Worm (Caenorhabditis elegans) whole organism, young adult: Measurements from ENCODE around the gene D1053.4.

Source experiments
- B0261.1 ChIP-seq: sonication (generic microtip); optimal IDR thresholded peaks from 2 replicates; lab custom pipeline; 2016; ENCODE audit warnings: mild to moderate bottlenecking, missing genetic modification characterization, moderate library complexity, missing compliant biosample characterization
- B0336.3 ChIP-seq: fragments of 200-800 bp; sonication (Bioruptor generic); IDR thresholded peaks from 2 replicates; pipeline ENCODE4 v1.3.6; 2022; ENCODE audit warnings: missing genetic modification characterization, missing compliant biosample characterization
- C17E4.6 ChIP-seq: fragments of 200-800 bp; sonication (Bioruptor generic); IDR thresholded peaks from 2 replicates; pipeline ENCODE4 v1.3.6; 2022; ENCODE audit warnings: missing genetic modification reagents, missing genetic modification characterization, missing compliant biosample characterization
- F22D6.2 ChIP-seq: sonication (generic microtip); optimal IDR thresholded peaks from 2 replicates; lab custom pipeline; 2016; ENCODE audit warnings: mild to moderate bottlenecking, missing genetic modification characterization, missing compliant biosample characterization
- F37B4.10 ChIP-seq: fragments of 200-800 bp; sonication (Bioruptor generic); IDR thresholded peaks from 2 replicates; pipeline ENCODE4 v1.3.6; 2022; ENCODE audit warnings: missing genetic modification characterization, missing compliant biosample characterization
- F49E8.2 ChIP-seq: sonication (generic microtip); optimal IDR thresholded peaks from 3 replicates; lab custom pipeline; 2017; ENCODE audit warnings: missing genetic modification characterization, mild to moderate bottlenecking, missing compliant biosample characterization, antibody characterized with exemption, moderate library complexity; ENCODE audit not compliant: insufficient read depth
- F57C9.4 ChIP-seq: sonication (generic microtip); optimal IDR thresholded peaks from 2 replicates; lab custom pipeline; 2017; ENCODE audit warnings: mild to moderate bottlenecking, missing genetic modification characterization, missing compliant biosample characterization
- K11D2.4 ChIP-seq: fragments of 200-800 bp; sonication (Bioruptor generic); IDR thresholded peaks from 2 replicates; pipeline ENCODE4 v1.3.6; 2022; ENCODE audit warnings: missing genetic modification reagents, missing genetic modification characterization, missing compliant biosample characterization
- T07F8.4 ChIP-seq: sonication (generic microtip); optimal IDR thresholded peaks from 2 replicates; lab custom pipeline; 2016; ENCODE audit warnings: mild to moderate bottlenecking, missing genetic modification characterization, moderate library complexity, missing compliant biosample characterization
- Y53G8AR.9 ChIP-seq: fragments of 200-800 bp; sonication (Bioruptor generic); conservative IDR thresholded peaks from 2 replicates; pipeline ENCODE4 v1.3.6; 2022; ENCODE audit warnings: missing genetic modification reagents, missing genetic modification characterization, missing compliant biosample characterization
- ZK185.1 ChIP-seq: sonication (generic microtip); optimal IDR thresholded peaks from 2 replicates; lab custom pipeline; 2016; ENCODE audit warnings: mild to moderate bottlenecking, missing genetic modification characterization, missing compliant biosample characterization; ENCODE audit not compliant: poor library complexity, severe bottlenecking
- akir-1 ChIP-seq: fragments of 200-800 bp; sonication (Bioruptor generic); optimal IDR thresholded peaks from 2 replicates; lab custom pipeline; 2018; ENCODE audit warnings: mild to moderate bottlenecking, missing genetic modification characterization, moderate library complexity, missing compliant biosample characterization
- ama-1 ChIP-seq, 3 experiments: fragments of 150-350 bp in 1 of 3; sonication (generic microtip) in 2 of 3; optimal IDR thresholded peaks; 2 replicates each; lab custom pipeline; 2014 to 2018; ENCODE audit warnings: missing biosample characterization in 2 of 3, missing genetic modification characterization in 2 of 3, missing genetic modification reagents in 2 of 3
- attf-6 ChIP-seq: fragments of 200-800 bp; sonication (Bioruptor generic); IDR thresholded peaks from 2 replicates; pipeline ENCODE4 v1.3.6; 2022; ENCODE audit warnings: missing genetic modification reagents, missing genetic modification characterization, missing compliant biosample characterization
- ccch-3 ChIP-seq: fragments of 200-800 bp; sonication (Bioruptor generic); optimal IDR thresholded peaks from 2 replicates; lab custom pipeline; 2018; ENCODE audit warnings: mild to moderate bottlenecking, missing genetic modification characterization, missing compliant biosample characterization
- cebp-1 ChIP-seq, 2 experiments: fragments of 200-800 bp in 1 of 2; sonication (Bioruptor generic) in 1 of 2; sonication (generic microtip) in 1 of 2; IDR thresholded peaks in 1 of 2; optimal IDR thresholded peaks in 1 of 2; 2 replicates each; pipeline versions ENCODE4 v1.3.6 to Lab custom; 2017 to 2022; ENCODE audit warnings: missing compliant biosample characterization in 2 of 2, missing genetic modification characterization in 2 of 2, mild to moderate bottlenecking in 1 of 2, missing genetic modification reagents in 1 of 2, moderate library complexity in 1 of 2
- cebp-2 ChIP-seq: fragments of 200-800 bp; sonication (Bioruptor generic); IDR thresholded peaks from 2 replicates; pipeline ENCODE4 v1.3.6; 2022; ENCODE audit warnings: missing genetic modification characterization, missing compliant biosample characterization
- ceh-27 ChIP-seq: fragments of 200-800 bp; sonication (Bioruptor generic); optimal IDR thresholded peaks from 2 replicates; lab custom pipeline; 2018; ENCODE audit warnings: mild to moderate bottlenecking, missing genetic modification characterization, moderate library complexity, missing compliant biosample characterization
- ceh-58 ChIP-seq: fragments of 200-800 bp; sonication (Bioruptor generic); IDR thresholded peaks from 2 replicates; pipeline ENCODE4 v1.3.6; 2022; ENCODE audit warnings: missing genetic modification characterization, missing compliant biosample characterization
- die-1 ChIP-seq: sonication (generic microtip); optimal IDR thresholded peaks from 2 replicates; lab custom pipeline; 2016; ENCODE audit warnings: missing genotype, mild to moderate bottlenecking, missing genetic modification characterization, missing compliant biosample characterization
- dox-1 ChIP-seq: fragments of 200-800 bp; sonication (Bioruptor generic); IDR thresholded peaks from 2 replicates; pipeline ENCODE4 v1.3.6; 2022; ENCODE audit warnings: missing genetic modification reagents, missing genetic modification characterization, missing compliant biosample characterization
- dpl-1 ChIP-seq: fragments of 150-350 bp; optimal IDR thresholded peaks from 2 replicates; lab custom pipeline; 2014; ENCODE audit warnings: missing biosample characterization, missing genetic modification reagents, missing genetic modification characterization
- efl-1 ChIP-seq: fragments of 150-350 bp; optimal IDR thresholded peaks from 2 replicates; lab custom pipeline; 2014; ENCODE audit warnings: missing biosample characterization, missing genetic modification reagents, missing genetic modification characterization
- hlh-12 ChIP-seq: sonication (generic microtip); optimal IDR thresholded peaks from 2 replicates; lab custom pipeline; 2016; ENCODE audit warnings: missing genetic modification characterization, missing compliant biosample characterization
- hmg-20 ChIP-seq: fragments of 200-800 bp; sonication (Bioruptor generic); IDR thresholded peaks from 2 replicates; pipeline ENCODE4 v1.3.6; 2022; ENCODE audit warnings: missing genetic modification reagents, missing genetic modification characterization, missing compliant biosample characterization
- let-607 ChIP-seq, 2 experiments: fragments of 200-800 bp in 1 of 2; sonication (Bioruptor generic) in 1 of 2; sonication (generic microtip) in 1 of 2; optimal IDR thresholded peaks; 2 replicates each; lab custom pipeline; 2016 to 2018; ENCODE audit warnings: mild to moderate bottlenecking in 2 of 2, missing compliant biosample characterization in 2 of 2, missing genetic modification characterization in 2 of 2, moderate library complexity in 2 of 2, missing genotype in 1 of 2
- lin-54 ChIP-seq: fragments of 200-800 bp; sonication (Bioruptor generic); optimal IDR thresholded peaks from 2 replicates; lab custom pipeline; 2018; ENCODE audit warnings: mild to moderate bottlenecking, missing genetic modification characterization, missing compliant biosample characterization
- nfya-1 ChIP-seq: sonication (generic microtip); optimal IDR thresholded peaks from 2 replicates; lab custom pipeline; 2017; ENCODE audit warnings: antibody characterized with exemption, missing compliant biosample characterization, missing genetic modification characterization, borderline replicate concordance; ENCODE audit not compliant: insufficient read depth
- nfya-2 ChIP-seq: fragments of 200-800 bp; sonication (Bioruptor generic); IDR thresholded peaks from 2 replicates; pipeline ENCODE4 v1.3.6; 2022; ENCODE audit warnings: missing genetic modification reagents, missing genetic modification characterization, missing compliant biosample characterization
- nhr-27 ChIP-seq: fragments of 200-800 bp; sonication (Bioruptor generic); optimal IDR thresholded peaks from 2 replicates; lab custom pipeline; 2018; ENCODE audit warnings: mild to moderate bottlenecking, missing genetic modification characterization, moderate library complexity, missing compliant biosample characterization
- nhr-90 ChIP-seq: sonication (generic microtip); optimal IDR thresholded peaks from 2 replicates; lab custom pipeline; 2016; ENCODE audit warnings: missing genotype, mild to moderate bottlenecking, missing genetic modification characterization, missing compliant biosample characterization
- pha-4 ChIP-seq: fragments of 150-350 bp; sonication (generic microtip); optimal IDR thresholded peaks from 2 replicates; lab custom pipeline; 2014; ENCODE audit warnings: missing biosample characterization, missing genetic modification reagents, missing genetic modification characterization
- repo-1 ChIP-seq: sonication (generic microtip); optimal IDR thresholded peaks from 2 replicates; lab custom pipeline; 2017; ENCODE audit warnings: mild to moderate bottlenecking, missing genetic modification characterization, missing compliant biosample characterization
- somi-1 ChIP-seq: fragments of 200-800 bp; sonication (Bioruptor generic); optimal IDR thresholded peaks from 2 replicates; lab custom pipeline; 2018; ENCODE audit warnings: mild to moderate bottlenecking, missing genetic modification characterization, missing compliant biosample characterization
- tbp1 ChIP-seq: fragments of 200-800 bp; sonication (Bioruptor generic); optimal IDR thresholded peaks from 2 replicates; lab custom pipeline; 2018; ENCODE audit warnings: mild to moderate bottlenecking, missing genetic modification characterization, missing compliant biosample characterization
- tbx-9 ChIP-seq: sonication (generic microtip); optimal IDR thresholded peaks from 2 replicates; lab custom pipeline; 2016; ENCODE audit warnings: borderline replicate concordance, missing genetic modification characterization, inconsistent platforms, missing compliant biosample characterization
- ztf-28 ChIP-seq: fragments of 200-800 bp; sonication (Bioruptor generic); IDR thresholded peaks from 2 replicates; pipeline ENCODE4 v1.3.6; 2022; ENCODE audit warnings: missing genetic modification reagents, missing genetic modification characterization, missing compliant biosample characterization

Gene D1053.4

ce11 chrX:11757666-11758065 is 34.1 kb upstream of the D1053.4 start (continued):
- TF ChIP-seq ztf-28 (peak; percentile 89; the same call in 1 of the 2 replicates), B0261.1 (tag; lab: Kevin White, UChicago) (peak; percentile 97), repo-1 (tag; lab: Kevin White, UChicago) (peak; percentile 56), hmg-20 (GFP tag; lab: Robert Waterston, UW) (peak; percentile 67; the same call in 1 of the 2 replicates), C17E4.6 (peak; percentile 75; the same call in 1 of the 2 replicates), nfya-1 (tag; lab: Kevin White, UChicago) (no peak), ccch-3 (GFP tag; lab: Kevin White, UChicago) (no peak), ceh-58 (GFP tag; lab: Robert Waterston, UW) (no peak), nhr-90 (tag; lab: Kevin White, UChicago) (peak; percentile 90), F49E8.2 (peak; percentile 10), dpl-1 (GFP tag; lab: Kevin White, UChicago) (no peak), T07F8.4 (peak; percentile 90), F37B4.10 (GFP tag; lab: Robert Waterston, UW) (0 out of 2 replicates have a peak, but pooled peaks have one; percentile 44), akir-1 (GFP tag; lab: Kevin White, UChicago) (no peak), let-607 (tag; optimal IDR thresholded peaks at IDR 0.05; lab: Kevin White, UChicago) (peak; percentile 38 to 66), efl-1 (GFP tag; lab: Kevin White, UChicago) (no peak), cebp-1 (GFP tag; IDR thresholded peaks at IDR 0.05; lab: Robert Waterston, UW) (peak; percentile 53; the same call in 1 of the 2 replicates), cebp-1 (tag; optimal IDR thresholded peaks at IDR 0.05; lab: Kevin White, UChicago) (no peak), attf-6 (GFP tag; lab: Robert Waterston, UW) (no peak), cebp-2 (GFP tag; lab: Robert Waterston, UW) (0 out of 2 replicates have a peak, but pooled peaks have one; percentile 87), nfya-2 (GFP tag; lab: Robert Waterston, UW) (0 out of 2 replicates have a peak, but pooled peaks have one; percentile 70), ama-1 (optimal IDR thresholded peaks at IDR 0.05; lab: Kevin White, UChicago) (no peak), ama-1 (GFP tag; optimal IDR thresholded peaks at IDR 0.05; lab: Kevin White, UChicago) (peak in 1 of 2 experiments; percentile 81), die-1 (tag; lab: Kevin White, UChicago) (peak; percentile 94), dox-1 (GFP tag; lab: Robert Waterston, UW) (no peak; the same call in 1 of the 2 replicates), K11D2.4 (GFP tag; lab: Robert Waterston, UW) (peak; percentile 77), tbp1 (GFP tag; lab: Kevin White, UChicago) (peak; percentile 99), somi-1 (GFP tag; lab: Kevin White, UChicago) (peak; percentile 72), Y53G8AR.9 (GFP tag; lab: Robert Waterston, UW) (no peak; the same call in 1 of the 2 replicates), pha-4 (tag; lab: Kevin White, UChicago) (no peak), nhr-27 (peak; percentile 35), tbx-9 (tag; lab: Kevin White, UChicago) (no peak), F57C9.4 (tag; lab: Kevin White, UChicago) (no peak), ZK185.1 (tag; lab: Kevin White, UChicago) (peak; percentile 75), B0336.3 (GFP tag; lab: Robert Waterston, UW) (no peak)

- TF ChIP-seq lin-54 (GFP tag; lab: Kevin White, UChicago) (no peak), hlh-12 (tag; lab: Kevin White, UChicago) (no peak), F22D6.2 (tag; lab: Kevin White, UChicago) (no peak), ceh-27 (no peak)
These were observed 29.6 kb upstream of the D1053.4 start for ce11 chrX:11753155-11753554.
